Fruit fly (Drosophila melanogaster): ENCODE measurements around the gene mthl15.

mthl15 gene

dm6 chr2L:10221387-10221705 is 16.8 kb downstream of the mthl15 start:
- peak; percentile 88 to 92 for TF ChIP-seq cnc (optimal IDR thresholded peaks at IDR 0.05)
- TF ChIP-seq CG14711 (tag; optimal IDR thresholded peaks at IDR 0.05), result no peak
- no peak for TF ChIP-seq Crg-1 (GFP tag; optimal IDR thresholded peaks at IDR 0.05)
- no peak for TF ChIP-seq Hr96 (GFP tag; optimal IDR thresholded peaks at IDR 0.05)
- TF ChIP-seq CG5204 (GFP tag; optimal IDR thresholded peaks at IDR 0.05), result no peak

- TF ChIP-seq bab1 (GFP tag; optimal IDR thresholded peaks at IDR 0.05) (peak; percentile 44), cnc (optimal IDR thresholded peaks at IDR 0.05) (no peak), cic (GFP tag; optimal IDR thresholded peaks at IDR 0.05) (peak; percentile 37), tj (GFP tag; optimal IDR thresholded peaks at IDR 0.05) (peak; percentile 4), pad (GFP tag; optimal IDR thresholded peaks at IDR 0.05) (peak; percentile 39), CG14711 (tag; optimal IDR thresholded peaks at IDR 0.05) (no peak), kay (GFP tag; ENCODE audit: borderline replicate concordance) (peak; percentile 72), CG7101 (tag; optimal IDR thresholded peaks at IDR 0.05) (no peak), Mnt (GFP tag; optimal IDR thresholded peaks at IDR 0.05) (no peak), CG7045 (GFP tag; optimal IDR thresholded peaks at IDR 0.05) (peak; percentile 3), CG12768 (GFP tag; optimal IDR thresholded peaks at IDR 0.05) (peak; percentile 52)
These were observed 17.4 kb downstream of the mthl15 start, which contains the start of the genes Npc1a and Prosalpha6 for dm6 chr2L:10220501-10221386. TSS of gene Npc1a (minus strand) at chr2L:10221216. TSS of gene Prosalpha6 (plus strand) at chr2L:10221351.

DNA sequence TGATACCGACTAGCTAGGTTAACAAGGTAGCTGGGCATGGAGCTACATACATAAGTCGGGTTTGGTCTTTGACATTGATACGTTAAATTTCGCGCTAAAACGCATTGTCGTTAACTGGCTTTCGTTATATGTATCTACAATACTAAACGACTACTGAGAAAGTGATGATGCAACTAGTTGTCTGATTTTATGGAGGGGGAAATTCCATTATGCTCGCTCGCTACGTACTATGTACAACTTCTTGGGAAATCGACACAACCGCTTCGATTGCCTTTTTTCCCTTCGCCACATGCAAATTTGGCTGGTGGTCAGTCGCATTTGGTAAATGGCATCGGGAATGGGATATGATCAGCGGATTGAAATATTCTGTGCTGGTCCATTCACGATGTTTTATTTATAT is 18.1 kb downstream of the mthl15 start:
- peak; percentile 77 for TF ChIP-seq tj (GFP tag; optimal IDR thresholded peaks at IDR 0.05)
- TF ChIP-seq CG11617 (GFP tag; optimal IDR thresholded peaks at IDR 0.05), result no peak

- TF ChIP-seq CG7101 (tag; optimal IDR thresholded peaks at IDR 0.05) (no peak), toe (GFP tag; optimal IDR thresholded peaks at IDR 0.05) (no peak), CG33017 (tag; optimal IDR thresholded peaks at IDR 0.05) (no peak), cic (GFP tag; optimal IDR thresholded peaks at IDR 0.05) (no peak), CG1620 (GFP tag; optimal IDR thresholded peaks at IDR 0.05) (peak; percentile 11), bab1 (GFP tag; optimal IDR thresholded peaks at IDR 0.05) (no peak), CG7045 (GFP tag; optimal IDR thresholded peaks at IDR 0.05) (peak; percentile 17), CG14711 (tag; optimal IDR thresholded peaks at IDR 0.05) (peak; percentile 85), ovo (GFP tag; optimal IDR thresholded peaks at IDR 0.05) (no peak), Crg-1 (GFP tag; optimal IDR thresholded peaks at IDR 0.05) (peak; percentile 11), Clk (GFP tag; optimal IDR thresholded peaks at IDR 0.05) (no peak), tj (GFP tag; optimal IDR thresholded peaks at IDR 0.05) (no peak), kay (GFP tag; ENCODE audit: borderline replicate concordance) (peak; percentile 67), Mnt (GFP tag; optimal IDR thresholded peaks at IDR 0.05) (peak; percentile 15), pad (GFP tag; optimal IDR thresholded peaks at IDR 0.05) (no peak), CG11617 (GFP tag; optimal IDR thresholded peaks at IDR 0.05) (peak; percentile 21)
These were observed 27.2 kb downstream of the mthl15 start, which contains the start of the genes CG5727 and ath for dm6 chr2L:10210631-10211557. TSS of gene CG5727 (minus strand) at chr2L:10210681. TSS of gene ath (plus strand) at chr2L:10211143.

dm6 chr2L:10208799-10209794 is 29.0 kb downstream of the mthl15 start, which contains the start of gene CG5731:
TSS of gene CG5731 (minus strand) at chr2L:10209744.
- TF ChIP-seq tj (GFP tag; optimal IDR thresholded peaks at IDR 0.05) (no peak), bab1 (GFP tag; optimal IDR thresholded peaks at IDR 0.05) (no peak), kay (GFP tag; ENCODE audit: borderline replicate concordance) (peak; percentile 76)

dm6 chr2L:10206633-10207162 is 31.4 kb downstream of the mthl15 start, which contains the start of gene Snx17:
TSS of gene Snx17 (minus strand) at chr2L:10206961.
- no peak for TF ChIP-seq bab1 (GFP tag; optimal IDR thresholded peaks at IDR 0.05)
- TF ChIP-seq CG12768 (GFP tag; optimal IDR thresholded peaks at IDR 0.05), result no peak
- no peak for TF ChIP-seq tj (GFP tag; optimal IDR thresholded peaks at IDR 0.05)
- TF ChIP-seq Crg-1 (GFP tag; optimal IDR thresholded peaks at IDR 0.05), result no peak
- TF ChIP-seq Hr96 (GFP tag; optimal IDR thresholded peaks at IDR 0.05), result no peak
- TF ChIP-seq CG7101 (tag; optimal IDR thresholded peaks at IDR 0.05), result no peak
- no peak for TF ChIP-seq CG7045 (GFP tag; optimal IDR thresholded peaks at IDR 0.05)
- no peak for TF ChIP-seq CG5204 (GFP tag; optimal IDR thresholded peaks at IDR 0.05)
- TF ChIP-seq CG14711 (tag; optimal IDR thresholded peaks at IDR 0.05), result no peak
- no peak for TF ChIP-seq kay (GFP tag; ENCODE audit: borderline replicate concordance)
- TF ChIP-seq pad (GFP tag; optimal IDR thresholded peaks at IDR 0.05), result no peak
- TF ChIP-seq Clk (GFP tag; optimal IDR thresholded peaks at IDR 0.05), result no peak
- no peak for TF ChIP-seq CG33017 (tag; optimal IDR thresholded peaks at IDR 0.05)
- TF ChIP-seq toe (GFP tag; optimal IDR thresholded peaks at IDR 0.05), result no peak
- no peak for TF ChIP-seq Mnt (GFP tag; optimal IDR thresholded peaks at IDR 0.05)
- TF ChIP-seq CG1620 (GFP tag; optimal IDR thresholded peaks at IDR 0.05), result no peak
- no peak for TF ChIP-seq ovo (GFP tag; optimal IDR thresholded peaks at IDR 0.05)
- TF ChIP-seq cic (GFP tag; optimal IDR thresholded peaks at IDR 0.05), result no peak
- no peak for TF ChIP-seq cnc (optimal IDR thresholded peaks at IDR 0.05)
- TF ChIP-seq CG11617 (GFP tag; optimal IDR thresholded peaks at IDR 0.05), result no peak
